Fruit fly (Drosophila melanogaster) whole organism, embryonic: Measurements from ENCODE around the gene Mink.
A peak's percentile ranks its signal among the peaks of the same experiment; 100 is the strongest.

Experiments
- Atf6 ChIP-seq: fragments of 200-800 bp; sonication (Bioruptor generic); IDR thresholded peaks from 2 replicates; pipeline ENCODE4 v1.3.6; 2022; ENCODE audit warnings: missing biosample characterization, missing genetic modification characterization
- CG10209 ChIP-seq: fragments of 200-800 bp; sonication (Bioruptor generic); optimal IDR thresholded peaks from 3 replicates; lab custom pipeline; 2017; ENCODE audit warnings: missing biosample characterization, mild to moderate bottlenecking, missing genetic modification characterization, missing genetic modification reagents
- CG10366 ChIP-seq: fragments of 200-800 bp; sonication (Bioruptor generic); IDR thresholded peaks from 2 replicates; pipeline ENCODE4 v1.3.6; 2022; ENCODE audit warnings: missing biosample characterization, missing genetic modification characterization
- CG10565 ChIP-seq: fragments of 200-800 bp; sonication (Bioruptor generic); optimal IDR thresholded peaks from 3 replicates; lab custom pipeline; 2016; ENCODE audit warnings: missing biosample characterization, mild to moderate bottlenecking, missing genetic modification characterization
- CG10979 ChIP-seq: fragments of 200-800 bp; sonication (Bioruptor generic); optimal IDR thresholded peaks from 2 replicates; lab custom pipeline; 2018; ENCODE audit warnings: missing biosample characterization, mild to moderate bottlenecking, missing genetic modification characterization, moderate library complexity
- CG12391 ChIP-seq: fragments of 200-800 bp; sonication (Bioruptor generic); optimal IDR thresholded peaks from 3 replicates; lab custom pipeline; 2018; ENCODE audit warnings: missing biosample characterization, mild to moderate bottlenecking, missing genetic modification characterization, moderate library complexity
- CG12659 ChIP-seq: fragments of 200-800 bp; sonication (Bioruptor generic); optimal IDR thresholded peaks from 3 replicates; lab custom pipeline; 2017; ENCODE audit warnings: mild to moderate bottlenecking, missing biosample characterization, missing genetic modification reagents, missing genetic modification characterization
- CG13296 ChIP-seq: fragments of 200-800 bp; sonication (Bioruptor generic); optimal IDR thresholded peaks from 3 replicates; lab custom pipeline; 2018; ENCODE audit warnings: missing biosample characterization, mild to moderate bottlenecking, missing genetic modification characterization
- CG15269 ChIP-seq: fragments of 200-800 bp; sonication (Bioruptor generic); optimal IDR thresholded peaks from 2 replicates; lab custom pipeline; 2018; ENCODE audit warnings: missing biosample characterization, mild to moderate bottlenecking, missing genetic modification characterization, moderate library complexity
- CG15479 ChIP-seq: fragments of 200-800 bp; sonication (Bioruptor generic); optimal IDR thresholded peaks from 3 replicates; lab custom pipeline; 2019; ENCODE audit warnings: missing biosample characterization, mild to moderate bottlenecking, missing genetic modification characterization, moderate library complexity
- CG17186 ChIP-seq: fragments of 200-800 bp; sonication (Bioruptor generic); optimal IDR thresholded peaks from 3 replicates; lab custom pipeline; 2017; ENCODE audit warnings: missing biosample characterization, missing genetic modification reagents, missing genetic modification characterization
- CG18476 ChIP-seq: fragments of 200-800 bp; sonication (Bioruptor generic); optimal IDR thresholded peaks from 2 replicates; lab custom pipeline; 2016; ENCODE audit warnings: missing biosample characterization, mild to moderate bottlenecking, missing genetic modification characterization
- CG2875 ChIP-seq: fragments of 200-800 bp; sonication (Bioruptor generic); optimal IDR thresholded peaks from 2 replicates; lab custom pipeline; 2017; ENCODE audit warnings: missing biosample characterization, mild to moderate bottlenecking, missing genetic modification characterization, missing genetic modification reagents
- CG33213 ChIP-seq: fragments of 200-800 bp; sonication (Bioruptor generic); optimal IDR thresholded peaks from 3 replicates; lab custom pipeline; 2016; ENCODE audit warnings: missing biosample characterization, missing genetic modification characterization
- CG34224 ChIP-seq: fragments of 200-800 bp; sonication (Bioruptor generic); IDR thresholded peaks from 3 replicates; pipeline ENCODE4 v1.3.6; 2022; ENCODE audit warnings: missing biosample characterization, missing genetic modification characterization; ENCODE audit not compliant: partially characterized antibody
- CG42726 ChIP-seq: fragments of 200-800 bp; sonication (Bioruptor generic); IDR thresholded peaks from 2 replicates; pipeline ENCODE4 v1.3.6; 2022; ENCODE audit warnings: missing biosample characterization, missing genetic modification characterization; ENCODE audit not compliant: partially characterized antibody
- CG43689 ChIP-seq: fragments of 200-800 bp; sonication (Bioruptor generic); IDR thresholded peaks from 2 replicates; pipeline ENCODE4 v1.3.6; 2022; ENCODE audit warnings: missing biosample characterization, missing genetic modification characterization
- CG4730 ChIP-seq: fragments of 200-800 bp; sonication (Bioruptor generic); IDR thresholded peaks from 2 replicates; pipeline ENCODE4 v1.3.6; 2022; ENCODE audit warnings: missing biosample characterization, missing genetic modification characterization
- CG5245 ChIP-seq: fragments of 200-800 bp; sonication (Bioruptor generic); optimal IDR thresholded peaks from 3 replicates; lab custom pipeline; 2016; ENCODE audit warnings: missing biosample characterization, missing genetic modification characterization
- CG5953 ChIP-seq: fragments of 200-800 bp; sonication (Bioruptor generic); IDR thresholded peaks from 2 replicates; pipeline ENCODE4 v1.3.6; 2022; ENCODE audit warnings: missing biosample characterization, missing genetic modification characterization
- CG7556 ChIP-seq: fragments of 200-800 bp; sonication (Bioruptor generic); optimal IDR thresholded peaks from 2 replicates; lab custom pipeline; 2017; ENCODE audit warnings: missing biosample characterization, mild to moderate bottlenecking, missing genetic modification characterization
- CG7987 ChIP-seq: fragments of 200-800 bp; sonication (Bioruptor generic); optimal IDR thresholded peaks from 2 replicates; lab custom pipeline; 2018; ENCODE audit warnings: missing biosample characterization, mild to moderate bottlenecking, missing genetic modification characterization, moderate library complexity
- CG8388 ChIP-seq: fragments of 200-800 bp; sonication (Bioruptor generic); optimal IDR thresholded peaks from 2 replicates; lab custom pipeline; 2019; ENCODE audit warnings: missing biosample characterization, mild to moderate bottlenecking, missing genetic modification characterization, moderate library complexity
- CG9609 ChIP-seq: fragments of 200-800 bp; sonication (Bioruptor generic); optimal IDR thresholded peaks from 3 replicates; lab custom pipeline; 2016; ENCODE audit warnings: missing biosample characterization, missing genetic modification characterization
- CG9727 ChIP-seq: fragments of 200-800 bp; sonication (Bioruptor generic); optimal IDR thresholded peaks from 3 replicates; lab custom pipeline; 2017; ENCODE audit warnings: missing biosample characterization, mild to moderate bottlenecking, missing genetic modification characterization
- CG9876 ChIP-seq: fragments of 200-800 bp; sonication (Bioruptor generic); optimal IDR thresholded peaks from 2 replicates; lab custom pipeline; 2016; ENCODE audit warnings: missing biosample characterization, missing genetic modification characterization
- D19A ChIP-seq: fragments of 200-800 bp; optimal IDR thresholded peaks from 3 replicates; lab custom pipeline; 2019; ENCODE audit warnings: missing biosample characterization, mild to moderate bottlenecking, missing genetic modification characterization, moderate library complexity
- D19B ChIP-seq: fragments of 200-800 bp; sonication (Bioruptor generic); optimal IDR thresholded peaks from 2 replicates; lab custom pipeline; 2017; ENCODE audit warnings: missing biosample characterization, mild to moderate bottlenecking, missing genetic modification characterization
- Dfd ChIP-seq, 2 experiments: fragments of >200 bp; optimal IDR thresholded peaks; 2 replicates each; lab custom pipeline; 2017; ENCODE audit warnings: missing biosample characterization in 2 of 2, missing genetic modification characterization in 2 of 2
- ERR ChIP-seq: fragments of 200-800 bp; sonication (Bioruptor generic); optimal IDR thresholded peaks from 2 replicates; lab custom pipeline; 2016; ENCODE audit warnings: missing biosample characterization, missing genetic modification characterization
- Ets97D ChIP-seq: fragments of 200-800 bp; sonication (Bioruptor generic); optimal IDR thresholded peaks from 3 replicates; lab custom pipeline; 2016; ENCODE audit warnings: missing biosample characterization, missing genetic modification characterization
- HLH4C ChIP-seq: fragments of 200-800 bp; sonication (Bioruptor generic); IDR thresholded peaks from 3 replicates; pipeline ENCODE4 v1.3.6; 2022; ENCODE audit warnings: missing biosample characterization, missing genetic modification characterization; ENCODE audit not compliant: partially characterized antibody
- Hr51 ChIP-seq, 2 experiments: fragments of 200-800 bp; sonication (Bioruptor generic); optimal IDR thresholded peaks; 2 replicates in 1 of 2; 3 replicates in 1 of 2; lab custom pipeline; 2016 to 2018; ENCODE audit warnings: missing biosample characterization in 2 of 2, missing genetic modification characterization in 2 of 2, mild to moderate bottlenecking in 1 of 2, moderate library complexity in 1 of 2
- Rfx ChIP-seq: fragments of 200-800 bp; sonication (Bioruptor generic); IDR thresholded peaks from 2 replicates; pipeline ENCODE4 v1.3.6; 2022; ENCODE audit warnings: missing biosample characterization, missing genetic modification characterization
- ash1 ChIP-seq: fragments of 200-800 bp; sonication (Bioruptor generic); optimal IDR thresholded peaks from 2 replicates; lab custom pipeline; 2018; ENCODE audit warnings: missing biosample characterization, mild to moderate bottlenecking, missing genetic modification characterization
- cwo ChIP-seq: fragments of 200-800 bp; sonication (Bioruptor generic); optimal IDR thresholded peaks from 3 replicates; lab custom pipeline; 2017; ENCODE audit warnings: missing biosample characterization, missing genetic modification characterization, mild to moderate bottlenecking, moderate library complexity, missing genetic modification reagents
- en ChIP-seq: fragments of 200-800 bp; sonication (Bioruptor generic); optimal IDR thresholded peaks from 2 replicates; lab custom pipeline; 2016; ENCODE audit warnings: missing biosample characterization, missing genetic modification characterization
- eve ChIP-seq, 2 experiments: fragments of >200 bp; optimal IDR thresholded peaks; 2 replicates each; lab custom pipeline; 2017; ENCODE audit warnings: missing biosample characterization in 2 of 2, missing genetic modification characterization in 2 of 2
- ewg ChIP-seq: fragments of 200-800 bp; sonication (Bioruptor generic); optimal IDR thresholded peaks from 3 replicates; lab custom pipeline; 2017; ENCODE audit warnings: mild to moderate bottlenecking, missing biosample characterization, missing genetic modification reagents, missing genetic modification characterization
- fd102C ChIP-seq: fragments of 200-800 bp; sonication (Bioruptor generic); optimal IDR thresholded peaks from 2 replicates; lab custom pipeline; 2018; ENCODE audit warnings: missing biosample characterization, mild to moderate bottlenecking, missing genetic modification characterization, moderate library complexity
- hkb ChIP-seq, 2 experiments: fragments of 200-800 bp in 1 of 2; fragments of >200 bp in 1 of 2; sonication (Bioruptor generic) in 1 of 2; IDR thresholded peaks in 1 of 2; optimal IDR thresholded peaks in 1 of 2; 2 replicates each; pipeline versions ENCODE4 v1.3.6 to Lab custom; 2017 to 2022; ENCODE audit warnings: missing biosample characterization in 1 of 2, missing genetic modification characterization in 1 of 2
- jigr1 ChIP-seq: fragments of 200-800 bp; sonication (Bioruptor generic); IDR thresholded peaks from 3 replicates; pipeline ENCODE4 v1.3.6; 2022; ENCODE audit warnings: missing biosample characterization, missing genetic modification characterization
- lmd ChIP-seq: fragments of 200-800 bp; sonication (Bioruptor generic); IDR thresholded peaks from 2 replicates; pipeline ENCODE4 v1.3.6; 2022; ENCODE audit warnings: missing biosample characterization, missing genetic modification characterization
- p53 ChIP-seq: fragments of 200-800 bp; sonication (Bioruptor generic); optimal IDR thresholded peaks from 2 replicates; lab custom pipeline; 2016; ENCODE audit warnings: missing biosample characterization, missing genetic modification characterization
- peb ChIP-seq: fragments of 200-800 bp; sonication (Bioruptor generic); IDR thresholded peaks from 2 replicates; pipeline ENCODE4 v1.3.6; 2022; ENCODE audit warnings: missing biosample characterization, missing genetic modification characterization
- pzg ChIP-seq: fragments of 200-800 bp; sonication (Bioruptor generic); optimal IDR thresholded peaks from 3 replicates; lab custom pipeline; 2018; ENCODE audit warnings: missing biosample characterization, mild to moderate bottlenecking, missing genetic modification characterization, moderate library complexity
- sqz ChIP-seq: fragments of 200-800 bp; sonication (Bioruptor generic); optimal IDR thresholded peaks from 3 replicates; lab custom pipeline; 2018; ENCODE audit warnings: missing biosample characterization, mild to moderate bottlenecking, missing genetic modification characterization
- wor ChIP-seq: fragments of 200-800 bp; sonication (Bioruptor generic); IDR thresholded peaks from 2 replicates; pipeline ENCODE4 v1.3.6; 2022; ENCODE audit warnings: missing biosample characterization, missing genetic modification characterization
- z ChIP-seq: fragments of 200-800 bp; sonication (Bioruptor generic); IDR thresholded peaks from 3 replicates; pipeline ENCODE4 v1.3.6; 2022; ENCODE audit warnings: missing biosample characterization, missing genetic modification characterization

The Mink gene

DNA sequence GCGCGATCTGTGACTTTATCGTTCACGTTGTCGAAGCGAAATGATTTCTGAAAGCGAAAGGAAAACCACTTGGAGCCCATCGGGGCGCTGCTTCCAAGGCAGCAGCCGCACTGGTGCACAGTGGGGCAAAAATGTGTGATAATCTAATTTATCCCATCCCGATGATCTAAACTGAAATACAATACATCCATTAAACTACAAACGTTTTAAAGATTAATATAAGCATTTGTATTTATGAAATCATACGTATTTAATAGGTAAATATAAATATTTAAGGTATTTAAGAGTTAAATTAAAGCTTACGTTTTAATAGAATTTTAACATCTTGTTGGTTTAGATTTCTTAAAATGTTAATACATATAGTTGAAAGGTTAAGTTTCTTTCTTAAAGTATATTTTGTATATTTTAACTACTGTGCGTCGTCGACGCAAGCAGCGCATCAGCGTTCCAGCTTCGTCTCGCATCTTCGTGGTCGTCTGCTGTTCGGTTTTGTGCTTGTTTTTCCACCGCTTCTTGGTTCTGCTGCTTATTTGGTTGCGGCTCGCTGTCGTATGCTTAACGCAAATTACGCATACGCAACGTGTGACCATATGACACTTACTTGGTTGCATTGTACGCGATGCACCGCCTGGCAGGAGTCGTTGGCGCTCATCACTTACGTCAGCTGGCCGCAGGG is 16.2 kb upstream of the Mink start, which contains the start of gene CG13643 (continued):
- TF ChIP-seq CG7556 = no peak
- TF ChIP-seq CG13296 = no peak
- TF ChIP-seq CG34224 (GFP tag; lab: Robert Waterston, UW) = no peak
- TF ChIP-seq ash1 (GFP tag; lab: Kevin White, UChicago) = no peak
- no peak for TF ChIP-seq Dfd (GFP tag; optimal IDR thresholded peaks at IDR 0.05; lab: Kevin White, UChicago)
- TF ChIP-seq CG8388 (GFP tag; lab: Kevin White, UChicago) = no peak
- TF ChIP-seq Hr51 (GFP tag; optimal IDR thresholded peaks at IDR 0.05; lab: Kevin White, UChicago) = no peak
- no peak for TF ChIP-seq Rfx
- no peak for TF ChIP-seq peb (GFP tag; lab: Robert Waterston, UW)
- peak; percentile 37 for TF ChIP-seq CG12391 (tag; lab: Kevin White, UChicago)
- no peak for TF ChIP-seq CG9609 (GFP tag; lab: Kevin White, UChicago)
- no peak for TF ChIP-seq CG43689
- no peak for TF ChIP-seq z (GFP tag; lab: Robert Waterston, UW)
- no peak for TF ChIP-seq CG7987
- TF ChIP-seq lmd (GFP tag; lab: Robert Waterston, UW) = peak; percentile 15; the same call in 1 of the 2 replicates
- TF ChIP-seq eve (GFP tag; optimal IDR thresholded peaks at IDR 0.05; lab: Kevin White, UChicago) = no peak
- no peak for TF ChIP-seq CG42726
- TF ChIP-seq p53 (GFP tag; lab: Kevin White, UChicago) = no peak
- no peak for TF ChIP-seq D19A (tag; lab: Kevin White, UChicago)
- no peak for TF ChIP-seq CG17186 (GFP tag; lab: Kevin White, UChicago)
- TF ChIP-seq CG9876 (GFP tag; lab: Kevin White, UChicago) = no peak
- no peak for TF ChIP-seq HLH4C (GFP tag; lab: Robert Waterston, UW)
- peak; percentile 43 for TF ChIP-seq CG10979 (tag; lab: Kevin White, UChicago)
- no peak for TF ChIP-seq sqz (GFP tag; lab: Kevin White, UChicago)
- no peak for TF ChIP-seq CG2875 (GFP tag; lab: Kevin White, UChicago)
- TF ChIP-seq D19B (GFP tag; lab: Kevin White, UChicago) = no peak
- no peak for TF ChIP-seq CG5245 (GFP tag; lab: Kevin White, UChicago)
- TF ChIP-seq hkb (optimal IDR thresholded peaks at IDR 0.05; lab: Kevin White, UChicago) = no peak
- 0 out of 2 replicates have a peak, but pooled peaks have one; percentile 34 for TF ChIP-seq hkb (GFP tag; IDR thresholded peaks at IDR 0.05; lab: Robert Waterston, UW)
- TF ChIP-seq fd102C (GFP tag; lab: Kevin White, UChicago) = no peak
- no peak for TF ChIP-seq CG18476 (GFP tag; lab: Kevin White, UChicago)
- no peak for TF ChIP-seq CG4730 (GFP tag; lab: Robert Waterston, UW)
- TF ChIP-seq en (GFP tag; lab: Kevin White, UChicago) = no peak
- TF ChIP-seq CG12659 (GFP tag; lab: Kevin White, UChicago) = peak; percentile 24
- no peak for TF ChIP-seq Ets97D
- peak; percentile 34 for TF ChIP-seq CG10209 (GFP tag; lab: Kevin White, UChicago)
- no peak for TF ChIP-seq pzg (GFP tag; lab: Kevin White, UChicago)
- peak; percentile 13 for TF ChIP-seq CG9727 (GFP tag; lab: Kevin White, UChicago)
- no peak for TF ChIP-seq CG10565
- no peak for TF ChIP-seq jigr1 (GFP tag; lab: Robert Waterston, UW)
- TF ChIP-seq CG10366 = no peak
- TF ChIP-seq CG33213 (GFP tag; lab: Kevin White, UChicago) = no peak
- TF ChIP-seq CG15479 (GFP tag; lab: Kevin White, UChicago) = no peak
- TF ChIP-seq cwo = peak; percentile 12
- no peak for TF ChIP-seq wor (GFP tag; lab: Robert Waterston, UW)
- peak; percentile 67 for TF ChIP-seq CG15269
- TF ChIP-seq ERR = no peak
- TF ChIP-seq ewg = no peak
- TF ChIP-seq CG5953 (GFP tag; lab: Robert Waterston, UW) = no peak
- TF ChIP-seq Atf6 (GFP tag; lab: Robert Waterston, UW) = no peak
